Worm (Caenorhabditis elegans): ENCODE measurements around the gene ssp-32.

Gene ssp-32

DNA sequence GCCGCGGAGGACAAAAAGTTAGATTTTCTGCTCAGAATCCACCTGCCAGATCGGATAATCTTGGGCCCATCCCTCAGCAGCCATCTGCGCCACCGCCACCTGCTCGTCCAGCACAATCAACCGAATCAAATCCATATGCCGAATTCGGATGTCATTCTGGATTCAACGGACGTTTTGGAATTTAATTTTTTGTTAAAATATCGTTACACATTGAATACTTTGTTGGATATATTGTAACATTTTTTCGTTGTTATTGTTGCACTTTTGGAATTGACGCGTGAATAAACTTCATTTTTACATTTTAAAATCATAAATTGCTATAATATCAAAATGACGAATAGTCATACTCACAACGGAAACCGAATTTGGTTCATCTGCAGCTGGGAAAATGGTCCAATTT, 38.4 kb downstream of the ssp-32 start, which contains the start of gene spe-29:
Gene spe-29, plus strand, starts transcription at position 301 of the 400 bp plus-strand sequence.
- no peak for TF ChIP-seq tbx-7 (tag; optimal IDR thresholded peaks at IDR 0.05)
- TF ChIP-seq sdc-2 (tag; optimal IDR thresholded peaks at IDR 0.05), result no peak
- TF ChIP-seq ceh-19 (GFP tag; optimal IDR thresholded peaks at IDR 0.05), result no peak
- TF ChIP-seq nhr-11 (tag; optimal IDR thresholded peaks at IDR 0.05), result no peak
- TF ChIP-seq rnt-1 (tag; optimal IDR thresholded peaks at IDR 0.05), result no peak
- TF ChIP-seq unc-86 (tag; optimal IDR thresholded peaks at IDR 0.05), result no peak
- TF ChIP-seq dve-1 (tag; optimal IDR thresholded peaks at IDR 0.05), result no peak
- no peak for TF ChIP-seq fkh-10 (GFP tag; optimal IDR thresholded peaks at IDR 0.05)
- no peak for TF ChIP-seq ama-1 (optimal IDR thresholded peaks at IDR 0.05)
- TF ChIP-seq odd-2 (tag; optimal IDR thresholded peaks at IDR 0.05), result no peak
- TF ChIP-seq ttx-3 (tag; optimal IDR thresholded peaks at IDR 0.05), result no peak

DNA sequence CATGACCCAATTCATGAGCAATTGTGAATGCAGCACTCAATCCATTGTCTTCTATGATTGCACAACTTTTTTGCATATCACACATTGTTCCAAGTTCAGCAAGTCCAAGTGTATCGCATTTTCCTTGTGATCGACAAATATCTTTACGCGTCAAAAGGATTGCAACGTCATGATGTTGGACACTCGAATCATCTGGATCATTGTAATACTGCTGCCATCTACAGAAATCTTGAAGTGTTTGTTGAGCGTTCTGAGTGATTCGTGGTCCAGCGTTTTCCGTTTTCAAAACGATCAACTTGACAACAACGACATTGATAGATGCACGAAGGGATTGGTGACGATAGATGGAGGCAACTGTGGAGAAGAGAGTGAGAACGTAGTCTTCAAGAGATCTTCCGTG, 48.0 kb downstream of the ssp-32 start:
- TF ChIP-seq gmeb-2 (tag; optimal IDR thresholded peaks at IDR 0.05), result no peak
- TF ChIP-seq tbx-7 (tag; optimal IDR thresholded peaks at IDR 0.05), result no peak
- TF ChIP-seq hlh-6 (tag; optimal IDR thresholded peaks at IDR 0.05), result no peak
- TF ChIP-seq sdc-2 (tag; optimal IDR thresholded peaks at IDR 0.05), result no peak
- TF ChIP-seq ceh-19 (GFP tag; optimal IDR thresholded peaks at IDR 0.05), result no peak

DNA sequence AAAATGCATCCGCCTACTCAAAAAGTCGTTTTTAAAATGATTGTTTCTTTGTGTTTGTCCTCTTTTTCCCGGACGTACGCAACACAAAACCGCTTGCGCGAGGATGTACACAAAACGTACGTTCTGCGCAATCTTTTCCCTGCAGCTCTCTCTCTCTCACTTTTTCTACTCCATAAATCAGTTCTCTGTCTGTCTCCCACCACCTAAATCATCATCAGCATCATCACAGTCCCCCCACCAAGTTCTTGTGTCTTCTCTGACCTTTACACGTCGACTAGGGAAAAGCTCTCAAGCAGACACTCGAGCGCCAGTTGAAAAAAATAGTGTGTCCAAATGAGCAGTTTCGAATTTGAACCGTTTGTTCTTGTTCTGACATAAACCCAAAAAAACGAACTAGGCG, 49.1 kb downstream of the ssp-32 start:
- TF ChIP-seq pqm-1 (tag; optimal IDR thresholded peaks at IDR 0.05) (no peak), gmeb-2 (tag; optimal IDR thresholded peaks at IDR 0.05) (no peak), ama-1 (optimal IDR thresholded peaks at IDR 0.05) (no peak), ahr-1 (tag; optimal IDR thresholded peaks at IDR 0.05) (no peak), ets-4 (tag; optimal IDR thresholded peaks at IDR 0.05) (no peak), Y22D7AL.16 (tag; optimal IDR thresholded peaks at IDR 0.05) (no peak), mec-3 (tag; optimal IDR thresholded peaks at IDR 0.05; ENCODE audit: borderline replicate concordance) (no peak), fkh-10 (GFP tag; optimal IDR thresholded peaks at IDR 0.05) (no peak), ceh-9 (tag; optimal IDR thresholded peaks at IDR 0.05) (no peak), rnt-1 (tag; optimal IDR thresholded peaks at IDR 0.05) (no peak), hlh-13 (GFP tag; optimal IDR thresholded peaks at IDR 0.05) (no peak), ceh-48 (tag; optimal IDR thresholded peaks at IDR 0.05) (no peak), ceh-19 (GFP tag; optimal IDR thresholded peaks at IDR 0.05) (no peak), ceh-34 (tag; optimal IDR thresholded peaks at IDR 0.05) (no peak), nfya-1 (tag; optimal IDR thresholded peaks at IDR 0.05) (no peak), pag-3 (tag; optimal IDR thresholded peaks at IDR 0.05; ENCODE audit: borderline replicate concordance) (no peak), fax-1 (tag; optimal IDR thresholded peaks at IDR 0.05) (no peak), nhr-232 (tag; optimal IDR thresholded peaks at IDR 0.05) (no peak), elt-4 (tag; optimal IDR thresholded peaks at IDR 0.05) (no peak)
